Fruit fly (Drosophila melanogaster): ENCODE data around the gene ttk.

The ttk gene

dm6 chr3R:31669153-31669934, 44.3 kb upstream of the ttk start, which contains the start of gene Zmynd8 (continued):
- TF ChIP-seq amos (GFP tag; IDR thresholded peaks at IDR 0.05; ENCODE audit: partially characterized antibody), result peak; percentile 73
- TF ChIP-seq fru (optimal IDR thresholded peaks at IDR 0.05), result no peak
- peak; percentile 78 for TF ChIP-seq nerfin-2 (GFP tag; IDR thresholded peaks at IDR 0.05; ENCODE audit: partially characterized antibody)
- no peak for TF ChIP-seq ind (GFP tag; optimal IDR thresholded peaks at IDR 0.05)
- no peak for TF ChIP-seq gt (GFP tag; IDR thresholded peaks at IDR 0.05)
- TF ChIP-seq Gug (GFP tag; IDR thresholded peaks at IDR 0.05), result no peak
- no peak for TF ChIP-seq Optix (GFP tag; IDR thresholded peaks at IDR 0.05)
- TF ChIP-seq dpn (GFP tag; optimal IDR thresholded peaks at IDR 0.05), result peak in 1 of 2 experiments; percentile 12
- TF ChIP-seq CG15269 (tag; optimal IDR thresholded peaks at IDR 0.05), result no peak
- TF ChIP-seq CG8359 (GFP tag; optimal IDR thresholded peaks at IDR 0.05; ENCODE audit: borderline replicate concordance), result no peak
- peak; percentile 56 for TF ChIP-seq CG8924 (tag; optimal IDR thresholded peaks at IDR 0.05)
- no peak for TF ChIP-seq CG12219 (GFP tag; optimal IDR thresholded peaks at IDR 0.05)
- no peak for TF ChIP-seq maf-S (GFP tag; optimal IDR thresholded peaks at IDR 0.05)
- TF ChIP-seq CG4282 (GFP tag; optimal IDR thresholded peaks at IDR 0.05), result no peak
- TF ChIP-seq fd64A (GFP tag; optimal IDR thresholded peaks at IDR 0.05), result no peak
- no peak for TF ChIP-seq BtbVII (GFP tag; optimal IDR thresholded peaks at IDR 0.05)
- no peak for TF ChIP-seq twi (tag; optimal IDR thresholded peaks at IDR 0.05)
- TF ChIP-seq inv (GFP tag; IDR thresholded peaks at IDR 0.05; ENCODE audit: partially characterized antibody), result peak; percentile 55
- TF ChIP-seq hth (optimal IDR thresholded peaks at IDR 0.05), result no peak
- no peak for TF ChIP-seq sug (tag; optimal IDR thresholded peaks at IDR 0.05)
- TF ChIP-seq CG7928 (GFP tag; optimal IDR thresholded peaks at IDR 0.05), result peak; percentile 23
- TF ChIP-seq nmo (GFP tag; optimal IDR thresholded peaks at IDR 0.05), result peak; percentile 56
- TF ChIP-seq CG2712 (tag; optimal IDR thresholded peaks at IDR 0.05), result peak; percentile 19
- no peak for TF ChIP-seq CG10543 (GFP tag; optimal IDR thresholded peaks at IDR 0.05)
- peak; percentile 81 for TF ChIP-seq CG13287 (GFP tag; IDR thresholded peaks at IDR 0.05; ENCODE audit: partially characterized antibody)
- no peak for TF ChIP-seq sc (optimal IDR thresholded peaks at IDR 0.05)
- no peak for TF ChIP-seq sc (GFP tag; optimal IDR thresholded peaks at IDR 0.05)
- no peak for TF ChIP-seq CG2202 (tag; optimal IDR thresholded peaks at IDR 0.05)
- TF ChIP-seq CG11456 (GFP tag; IDR thresholded peaks at IDR 0.05), result no peak
- TF ChIP-seq Ravus (GFP tag; IDR thresholded peaks at IDR 0.05), result no peak
- no peak for TF ChIP-seq unpg (GFP tag; optimal IDR thresholded peaks at IDR 0.05)
- no peak for TF ChIP-seq trh (GFP tag; optimal IDR thresholded peaks at IDR 0.05)
- TF ChIP-seq HmgZ (tag; optimal IDR thresholded peaks at IDR 0.05), result peak; percentile 41
- TF ChIP-seq CG9215 (GFP tag; IDR thresholded peaks at IDR 0.05), result no peak
- TF ChIP-seq NC2α (GFP tag; optimal IDR thresholded peaks at IDR 0.05), result no peak
- no peak for TF ChIP-seq CG12104 (GFP tag; optimal IDR thresholded peaks at IDR 0.05)
- no peak for TF ChIP-seq croc (GFP tag; conservative IDR thresholded peaks at IDR 0.05)
- no peak for TF ChIP-seq CG7357 (GFP tag; IDR thresholded peaks at IDR 0.05)
- TF ChIP-seq pfk (GFP tag; optimal IDR thresholded peaks at IDR 0.05), result no peak
- TF ChIP-seq CG2129 (GFP tag; IDR thresholded peaks at IDR 0.05; ENCODE audit: partially characterized antibody), result peak; percentile 40; the same call in 1 of the 2 replicates
- no peak for TF ChIP-seq mam (GFP tag; optimal IDR thresholded peaks at IDR 0.05)

- TF ChIP-seq gt (GFP tag; IDR thresholded peaks at IDR 0.05) (no peak), cwo (GFP tag; optimal IDR thresholded peaks at IDR 0.05) (peak; percentile 1), CG11247 (GFP tag; IDR thresholded peaks at IDR 0.05) (no peak), CG30431 (GFP tag; optimal IDR thresholded peaks at IDR 0.05) (no peak), CG31388 (GFP tag; optimal IDR thresholded peaks at IDR 0.05) (no peak), luna (GFP tag; optimal IDR thresholded peaks at IDR 0.05) (no peak), gcm (GFP tag; optimal IDR thresholded peaks at IDR 0.05) (peak; percentile 22), slp2 (GFP tag; optimal IDR thresholded peaks at IDR 0.05) (no peak), Opbp (GFP tag; IDR thresholded peaks at IDR 0.05; ENCODE audit: partially characterized antibody) (no peak), CG17802 (tag; optimal IDR thresholded peaks at IDR 0.05) (no peak), nom (GFP tag; optimal IDR thresholded peaks at IDR 0.05) (peak; percentile 2), croc (GFP tag; conservative IDR thresholded peaks at IDR 0.05) (no peak), CG10543 (GFP tag; optimal IDR thresholded peaks at IDR 0.05) (no peak), CG5245 (GFP tag; optimal IDR thresholded peaks at IDR 0.05) (no peak)
Measured at dm6 chr3R:31672675-31673074, 41.0 kb upstream of the ttk start.

Measured in whole organism, embryonic.